Fruit fly (Drosophila melanogaster): Measurements from ENCODE around the gene CG3226.

The CG3226 gene

DNA sequence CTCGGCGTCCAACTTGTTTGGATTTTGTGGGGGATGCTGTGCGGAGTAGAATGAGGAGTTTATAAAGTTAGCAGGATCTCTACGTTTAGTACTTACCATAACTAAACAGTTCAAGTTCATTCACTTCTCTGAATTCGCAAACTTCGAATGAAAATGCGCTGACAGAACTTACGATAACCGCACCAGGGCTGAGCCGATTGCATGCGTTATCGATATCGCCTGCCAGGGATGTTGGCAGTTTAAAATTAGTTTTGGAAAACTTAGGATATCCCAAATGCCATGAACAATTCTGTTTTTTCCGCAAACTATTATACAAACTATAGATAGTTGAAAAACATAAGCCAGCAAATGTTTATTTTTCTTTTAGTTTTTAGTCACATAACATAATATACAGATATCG lies 33.2 kb upstream of the CG3226 start, which contains the start of gene CG44303 (continued):
- TF ChIP-seq Sry-δ (GFP tag; optimal IDR thresholded peaks at IDR 0.05) (peak; percentile 29), CG4617 (GFP tag; optimal IDR thresholded peaks at IDR 0.05; ENCODE audit: borderline replicate concordance) (no peak), Side (GFP tag; optimal IDR thresholded peaks at IDR 0.05) (no peak), CG15514 (GFP tag; optimal IDR thresholded peaks at IDR 0.05) (no peak), cas (GFP tag; IDR thresholded peaks at IDR 0.05) (no peak), Med (GFP tag) (no peak), ato (GFP tag; IDR thresholded peaks at IDR 0.05; ENCODE audit: partially characterized antibody) (peak; percentile 79), CG8924 (tag; optimal IDR thresholded peaks at IDR 0.05) (no peak), Sin3A (optimal IDR thresholded peaks at IDR 0.05) (no peak), CkIIα-i1 (GFP tag; IDR thresholded peaks at IDR 0.05) (no peak), CG10462 (GFP tag; optimal IDR thresholded peaks at IDR 0.05) (no peak), CG7357 (GFP tag; IDR thresholded peaks at IDR 0.05) (no peak), crc (GFP tag; optimal IDR thresholded peaks at IDR 0.05) (no peak), Hr51 (GFP tag; optimal IDR thresholded peaks at IDR 0.05) (no peak), ro (GFP tag; IDR thresholded peaks at IDR 0.05) (no peak), HLH4C (GFP tag; IDR thresholded peaks at IDR 0.05; ENCODE audit: partially characterized antibody) (peak; percentile 80), CG14050 (GFP tag; IDR thresholded peaks at IDR 0.05) (no peak), CG16813 (GFP tag; IDR thresholded peaks at IDR 0.05; ENCODE audit: partially characterized antibody) (peak; percentile 52; the same call in 2 of the 3 replicates), h (optimal IDR thresholded peaks at IDR 0.05) (no peak), unc-4 (GFP tag; IDR thresholded peaks at IDR 0.05; ENCODE audit: partially characterized antibody) (0 out of 2 replicates have a peak, but pooled peaks have one; percentile 23), bigmax (GFP tag; optimal IDR thresholded peaks at IDR 0.05) (no peak), CG13123 (GFP tag; optimal IDR thresholded peaks at IDR 0.05) (no peak), CG31441 (GFP tag; IDR thresholded peaks at IDR 0.05) (no peak), CG14965 (GFP tag; optimal IDR thresholded peaks at IDR 0.05; ENCODE audit: borderline replicate concordance) (no peak), BEAF-32 (GFP tag; optimal IDR thresholded peaks at IDR 0.05) (peak; percentile 30), amos (GFP tag; IDR thresholded peaks at IDR 0.05; ENCODE audit: partially characterized antibody) (peak; percentile 61; the same call in 1 of the 2 replicates), E2f2 (GFP tag; IDR thresholded peaks at IDR 0.05) (peak; percentile 79), CG11085 (GFP tag; IDR thresholded peaks at IDR 0.05) (no peak), chinmo (GFP tag; IDR thresholded peaks at IDR 0.05; ENCODE audit: partially characterized antibody) (0 out of 4 replicates have a peak, but pooled peaks have one; percentile 11), MTF-1 (GFP tag; optimal IDR thresholded peaks at IDR 0.05; ENCODE audit: borderline replicate concordance) (no peak), CG7928 (GFP tag; optimal IDR thresholded peaks at IDR 0.05) (peak; percentile 83), toy (GFP tag; IDR thresholded peaks at IDR 0.05) (no peak), CG11696 (GFP tag; IDR thresholded peaks at IDR 0.05) (no peak), nerfin-2 (GFP tag; IDR thresholded peaks at IDR 0.05; ENCODE audit: partially characterized antibody) (peak; percentile 78), Jarid2 (GFP tag; optimal IDR thresholded peaks at IDR 0.05) (no peak), Atf3 (GFP tag; optimal IDR thresholded peaks at IDR 0.05) (no peak), ftz-f1 (GFP tag; optimal IDR thresholded peaks at IDR 0.05) (no peak), Doc3 (GFP tag; IDR thresholded peaks at IDR 0.05; ENCODE audit: partially characterized antibody) (peak; percentile 34; the same call in 1 of the 3 replicates), CG14860 (GFP tag; IDR thresholded peaks at IDR 0.05; ENCODE audit: partially characterized antibody) (peak; percentile 69), Dp (GFP tag; optimal IDR thresholded peaks at IDR 0.05) (peak; percentile 71), Dfd (GFP tag; optimal IDR thresholded peaks at IDR 0.05) (no peak), zen2 (GFP tag; IDR thresholded peaks at IDR 0.05; ENCODE audit: partially characterized antibody) (peak; percentile 67; the same call in 2 of the 3 replicates), CrebB (tag; optimal IDR thresholded peaks at IDR 0.05) (no peak), GATAe (GFP tag; conservative IDR thresholded peaks at IDR 0.05) (no peak), CG17385 (GFP tag; optimal IDR thresholded peaks at IDR 0.05) (no peak), kni (GFP tag; optimal IDR thresholded peaks at IDR 0.05) (no peak), Antp (GFP tag; optimal IDR thresholded peaks at IDR 0.05) (no peak), CG2889 (GFP tag; IDR thresholded peaks at IDR 0.05) (no peak), CG5245 (GFP tag; optimal IDR thresholded peaks at IDR 0.05) (no peak), CG17328 (GFP tag; IDR thresholded peaks at IDR 0.05) (no peak)

Data from whole organism, embryonic.